Worm (Caenorhabditis elegans): ENCODE measurements around the gene apa-2.

DNA sequence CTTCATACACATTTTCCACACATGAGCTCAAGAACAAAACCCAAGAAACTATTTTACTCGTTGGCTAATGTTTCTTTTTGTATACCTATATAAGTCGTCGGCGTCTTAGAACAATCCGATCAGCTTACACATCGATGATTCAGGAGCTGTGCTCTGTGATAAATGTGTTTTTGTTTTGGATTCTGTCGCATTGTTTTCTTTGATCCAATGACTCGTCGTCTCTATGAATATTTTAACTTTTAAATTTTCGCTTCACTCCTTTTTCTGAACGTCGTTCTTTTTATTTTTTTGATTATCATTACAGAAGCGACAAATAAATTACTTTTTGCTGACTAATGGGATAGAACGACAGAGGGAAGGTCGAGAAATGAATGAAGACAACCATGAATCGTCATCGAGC, 47.1 kb upstream of the apa-2 start, which contains the start of gene B0416.3:
- TF ChIP-seq lsy-2 (tag; optimal IDR thresholded peaks at IDR 0.05) (no peak), ama-1 (optimal IDR thresholded peaks at IDR 0.05) (no peak), aly-2 (tag; optimal IDR thresholded peaks at IDR 0.05) (no peak), snpc-4 (tag; optimal IDR thresholded peaks at IDR 0.05) (no peak), nhr-6 (tag; optimal IDR thresholded peaks at IDR 0.05) (no peak), dmd-4 (tag; optimal IDR thresholded peaks at IDR 0.05) (no peak), unc-55 (GFP tag; optimal IDR thresholded peaks at IDR 0.05) (no peak), nhr-77 (tag; optimal IDR thresholded peaks at IDR 0.05) (no peak)
